Worm (Caenorhabditis elegans) whole organism, L4 larva: ENCODE data around the gene F20C5.11.

Source experiments
- F44E2.7 ChIP-seq: fragments of 200-800 bp; sonication (Bioruptor generic); IDR thresholded peaks from 2 replicates; pipeline ENCODE4 v2.1.2; 2022; ENCODE audit warnings: missing genetic modification characterization, missing compliant biosample characterization
- ceh-20 ChIP-seq: fragments of 200-800 bp; sonication (Bioruptor generic); IDR thresholded peaks from 2 replicates; pipeline ENCODE4 v1.3.6; 2022; ENCODE audit warnings: missing genetic modification reagents, missing genetic modification characterization, missing compliant biosample characterization
- egl-27 ChIP-seq: sonication (generic microtip); optimal IDR thresholded peaks from 3 replicates; lab custom pipeline; 2017; ENCODE audit warnings: missing biosample characterization, missing genetic modification reagents, missing genetic modification characterization
- lim-7 ChIP-seq: fragments of 200-800 bp; sonication (Bioruptor generic); IDR thresholded peaks from 2 replicates; pipeline ENCODE4 v1.3.6; 2022; ENCODE audit warnings: missing genetic modification characterization, missing compliant biosample characterization
- lin-15B ChIP-seq: fragments of 150-350 bp; sonication (generic microtip); optimal IDR thresholded peaks from 3 replicates; lab custom pipeline; 2014; ENCODE audit warnings: missing biosample characterization, missing genetic modification characterization
- lin-38 ChIP-seq: fragments of 200-800 bp; sonication (Bioruptor generic); IDR thresholded peaks from 2 replicates; pipeline ENCODE4 v1.3.6; 2022; ENCODE audit warnings: missing genetic modification reagents, missing genetic modification characterization, missing compliant biosample characterization
- lir-3 ChIP-seq: sonication (generic microtip); optimal IDR thresholded peaks from 2 replicates; lab custom pipeline; 2016; ENCODE audit warnings: mild to moderate bottlenecking, missing genetic modification characterization, missing compliant biosample characterization
- nhr-237 ChIP-seq: sonication (generic microtip); optimal IDR thresholded peaks from 2 replicates; lab custom pipeline; 2017; ENCODE audit warnings: missing biosample characterization, missing genetic modification characterization
- nhr-28 ChIP-seq: fragments of 150-350 bp; optimal IDR thresholded peaks from 2 replicates; lab custom pipeline; 2014; ENCODE audit warnings: missing biosample characterization, missing genetic modification characterization
- nhr-77 ChIP-seq: fragments of 150-350 bp; optimal IDR thresholded peaks from 2 replicates; lab custom pipeline; 2014; ENCODE audit warnings: missing biosample characterization, missing genetic modification characterization

ce11 chrIV:8807327-8807726 lies 45.5 kb upstream of the F20C5.11 start:
- TF ChIP-seq lin-15B (tag; lab: Kevin White, UChicago) (no peak), ceh-20 (GFP tag; lab: Robert Waterston, UW) (no peak), lir-3 (no peak), lin-38 (no peak), nhr-28 (tag; lab: Kevin White, UChicago) (peak; percentile 1), egl-27 (tag; lab: Kevin White, UChicago) (no peak), nhr-237 (tag; lab: Kevin White, UChicago) (no peak), lim-7 (GFP tag; lab: Robert Waterston, UW) (no peak), nhr-77 (tag; lab: Kevin White, UChicago) (no peak), F44E2.7 (GFP tag; lab: Robert Waterston, UW) (no peak)
